Fruit fly (Drosophila melanogaster): Measurements from ENCODE around the gene CG10602.
A peak's percentile ranks its signal among the peaks of the same experiment; 100 is the strongest.

CG10602 gene

DNA sequence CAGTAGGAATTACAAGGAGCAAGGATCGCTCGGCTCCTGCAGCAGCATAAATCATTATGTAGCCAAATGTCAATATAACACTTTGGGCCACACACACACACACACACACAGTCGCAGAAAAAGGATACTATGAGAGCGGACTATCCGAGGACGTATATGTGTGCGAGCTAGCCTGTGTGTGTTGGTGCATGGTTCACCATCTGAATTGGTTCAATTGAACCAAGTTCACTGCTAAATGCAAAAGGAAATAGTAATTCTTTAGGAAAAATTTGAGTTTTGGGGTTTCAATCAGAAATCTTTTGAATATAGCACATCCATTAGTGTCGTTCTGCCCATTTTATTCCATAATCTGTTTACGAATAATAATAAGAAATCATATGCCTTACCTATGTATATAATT is 12.9 kb downstream of the CG10602 start:
- TF ChIP-seq Eip93F (GFP tag; optimal IDR thresholded peaks at IDR 0.05), result no peak
- TF ChIP-seq CG32006 (GFP tag; optimal IDR thresholded peaks at IDR 0.05), result no peak
- no peak for TF ChIP-seq CG8632 (GFP tag; optimal IDR thresholded peaks at IDR 0.05)
- TF ChIP-seq Lpt (GFP tag; optimal IDR thresholded peaks at IDR 0.05), result no peak
- TF ChIP-seq fkh (GFP tag; optimal IDR thresholded peaks at IDR 0.05), result no peak
- TF ChIP-seq topi (GFP tag; optimal IDR thresholded peaks at IDR 0.05), result no peak
- TF ChIP-seq achi (GFP tag; optimal IDR thresholded peaks at IDR 0.05), result no peak
- no peak for TF ChIP-seq CG9139 (GFP tag; optimal IDR thresholded peaks at IDR 0.05)
- TF ChIP-seq Eip75B (GFP tag; optimal IDR thresholded peaks at IDR 0.05), result no peak
- no peak for TF ChIP-seq CG10631 (GFP tag; optimal IDR thresholded peaks at IDR 0.05)
- TF ChIP-seq Met (GFP tag; optimal IDR thresholded peaks at IDR 0.05), result no peak
- no peak for TF ChIP-seq Ets21C (GFP tag; optimal IDR thresholded peaks at IDR 0.05)
- TF ChIP-seq fd59A (GFP tag; optimal IDR thresholded peaks at IDR 0.05), result no peak
- TF ChIP-seq CG11294 (GFP tag; IDR thresholded peaks at IDR 0.05), result no peak
- TF ChIP-seq pdm3 (GFP tag; optimal IDR thresholded peaks at IDR 0.05), result no peak
- TF ChIP-seq CG3032 (tag; optimal IDR thresholded peaks at IDR 0.05), result no peak
- no peak for TF ChIP-seq CG6808 (GFP tag; optimal IDR thresholded peaks at IDR 0.05)
- no peak for TF ChIP-seq Smox (GFP tag; optimal IDR thresholded peaks at IDR 0.05)
- no peak for TF ChIP-seq acj6 (GFP tag; optimal IDR thresholded peaks at IDR 0.05)
- no peak for TF ChIP-seq Sox102F (GFP tag; optimal IDR thresholded peaks at IDR 0.05)

DNA sequence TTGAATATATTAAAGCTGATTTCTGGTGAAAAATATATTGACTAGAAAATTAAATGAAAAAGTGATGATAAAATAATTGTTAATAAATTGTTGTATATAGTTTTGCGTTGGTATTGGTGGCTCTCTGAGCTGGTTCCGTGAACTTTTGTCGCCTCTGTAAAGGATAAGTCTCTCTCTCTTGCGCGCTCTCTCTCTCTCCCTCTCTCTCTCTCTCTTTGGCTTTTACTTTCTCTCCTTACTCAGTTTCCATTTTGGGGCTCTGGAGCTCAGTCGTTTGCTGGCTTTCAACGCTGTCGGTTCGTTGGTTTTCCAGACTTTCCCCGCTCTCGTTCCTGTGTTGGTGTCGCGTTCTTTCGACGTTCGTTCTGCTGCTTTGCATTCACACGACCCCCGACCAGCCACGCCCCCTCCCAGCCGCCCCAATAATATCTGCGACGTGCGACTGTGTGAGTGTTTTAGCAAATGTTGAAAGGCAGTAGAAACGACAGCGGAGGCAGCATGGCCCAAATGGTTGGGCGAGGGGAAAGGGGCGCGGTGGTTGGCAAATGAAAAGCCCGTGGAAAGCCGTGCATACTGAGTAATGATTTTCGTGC is 14.0 kb downstream of the CG10602 start, which contains the start of gene CG17321:
CG17321 (plus strand) TSS at position 268 of the 593 bp plus-strand sequence.
- TF ChIP-seq Eip78C (GFP tag), result peak; percentile 33
- TF ChIP-seq OdsH (GFP tag; optimal IDR thresholded peaks at IDR 0.05), result no peak
- peak; percentile 23 for TF ChIP-seq CG7368 (GFP tag; optimal IDR thresholded peaks at IDR 0.05)
- peak; percentile 15; the same call in 1 of the 3 replicates for TF ChIP-seq CG6163 (GFP tag; IDR thresholded peaks at IDR 0.05)
- peak in 1 of 2 experiments; percentile 13 for TF ChIP-seq ss (GFP tag; optimal IDR thresholded peaks at IDR 0.05)
- TF ChIP-seq CG6808 (GFP tag; optimal IDR thresholded peaks at IDR 0.05), result no peak
- TF ChIP-seq esn (GFP tag; optimal IDR thresholded peaks at IDR 0.05), result no peak
- TF ChIP-seq Blimp-1 (GFP tag; optimal IDR thresholded peaks at IDR 0.05), result no peak
- peak; percentile 79 for TF ChIP-seq svp (GFP tag)

DNA sequence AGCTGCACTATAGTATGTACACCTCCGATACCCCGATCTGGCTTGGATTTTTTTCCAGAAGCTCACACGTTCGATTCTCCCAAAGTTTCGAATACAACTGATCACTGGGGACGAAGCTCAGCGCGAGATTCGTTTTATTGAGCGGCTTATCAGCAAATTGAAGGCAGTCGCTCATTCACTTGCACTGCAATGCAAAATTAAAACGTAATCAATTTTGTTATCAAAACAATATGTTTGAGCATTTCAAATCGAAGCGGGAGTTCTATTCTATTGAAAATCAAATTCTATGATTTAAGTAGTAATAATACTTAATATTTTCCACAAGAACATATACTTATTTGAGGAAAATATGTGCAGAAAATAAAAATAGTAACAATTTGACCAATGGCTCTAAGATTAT is 14.6 kb downstream of the CG10602 start, which contains the start of gene CG33120:
CG33120 (minus strand) TSS at position 101 of the 400 bp plus-strand sequence.
- TF ChIP-seq CG9139 (GFP tag; optimal IDR thresholded peaks at IDR 0.05), result no peak
- no peak for TF ChIP-seq Eip93F (GFP tag; optimal IDR thresholded peaks at IDR 0.05)
- TF ChIP-seq pdm3 (GFP tag; optimal IDR thresholded peaks at IDR 0.05), result no peak
- no peak for TF ChIP-seq CG6792 (GFP tag; optimal IDR thresholded peaks at IDR 0.05)
- no peak for TF ChIP-seq CG7368 (GFP tag; optimal IDR thresholded peaks at IDR 0.05)
- no peak for TF ChIP-seq OdsH (GFP tag; optimal IDR thresholded peaks at IDR 0.05)
- TF ChIP-seq CG8319 (GFP tag; optimal IDR thresholded peaks at IDR 0.05), result no peak
- TF ChIP-seq dsx (GFP tag; optimal IDR thresholded peaks at IDR 0.05; ENCODE audit: poor library complexity, severe bottlenecking), result no peak
- TF ChIP-seq Blimp-1 (GFP tag; optimal IDR thresholded peaks at IDR 0.05), result no peak
- TF ChIP-seq fkh (GFP tag; optimal IDR thresholded peaks at IDR 0.05), result no peak
- TF ChIP-seq CG10669 (GFP tag; optimal IDR thresholded peaks at IDR 0.05), result no peak
- TF ChIP-seq eg (GFP tag; IDR thresholded peaks at IDR 0.05), result no peak
- TF ChIP-seq CG11294 (GFP tag; IDR thresholded peaks at IDR 0.05), result no peak
- TF ChIP-seq Ets96B (tag; optimal IDR thresholded peaks at IDR 0.05), result no peak
- TF ChIP-seq achi (GFP tag; optimal IDR thresholded peaks at IDR 0.05), result no peak
- TF ChIP-seq Hr39 (GFP tag; optimal IDR thresholded peaks at IDR 0.05), result no peak
- no peak for TF ChIP-seq CG15336 (GFP tag; IDR thresholded peaks at IDR 0.05)
- TF ChIP-seq Lpt (GFP tag; optimal IDR thresholded peaks at IDR 0.05), result no peak
- no peak for TF ChIP-seq Met (GFP tag; optimal IDR thresholded peaks at IDR 0.05)
